Worm (Caenorhabditis elegans) whole organism, young adult: ENCODE data around the gene ddn-3.

ENCODE experiments used
- D2030.7 ChIP-seq: fragments of 200-800 bp; sonication (Bioruptor generic); IDR thresholded peaks from 2 replicates; pipeline ENCODE4 v1.3.6; 2022; ENCODE audit warnings: missing genetic modification reagents, missing genetic modification characterization, missing compliant biosample characterization
- die-1 ChIP-seq: sonication (generic microtip); optimal IDR thresholded peaks from 2 replicates; lab custom pipeline; 2016; ENCODE audit warnings: missing genotype, mild to moderate bottlenecking, missing genetic modification characterization, missing compliant biosample characterization
- ztf-22 ChIP-seq: fragments of 200-800 bp; sonication (Bioruptor generic); optimal IDR thresholded peaks from 2 replicates; lab custom pipeline; 2018; ENCODE audit warnings: mild to moderate bottlenecking, missing genetic modification characterization, moderate library complexity, missing compliant biosample characterization

ce11 chrV:14317204-14317603, 6.2 kb upstream of the ddn-3 start:
- no peak for TF ChIP-seq D2030.7 (GFP tag; lab: Robert Waterston, UW)
- TF ChIP-seq die-1 (tag; lab: Kevin White, UChicago) = no peak
- no peak for TF ChIP-seq ztf-22 (GFP tag; lab: Kevin White, UChicago)
